Worm (Caenorhabditis elegans) whole organism, mixed stage, embryonic: ENCODE measurements around the gene snai-1.

Experiments used
- drap-1 ChIP-seq: fragments of 200-800 bp; sonication (Bioruptor generic); optimal IDR thresholded peaks from 3 replicates; lab custom pipeline; 2018; ENCODE audit warnings: mild to moderate bottlenecking, missing genetic modification characterization, missing compliant biosample characterization
- ham-2 ChIP-seq: fragments of 200-800 bp; sonication (Bioruptor generic); optimal IDR thresholded peaks from 2 replicates; lab custom pipeline; 2018; ENCODE audit warnings: mild to moderate bottlenecking, missing genetic modification characterization, missing compliant biosample characterization
- lsy-2 ChIP-seq: fragments of 150-350 bp; optimal IDR thresholded peaks from 2 replicates; lab custom pipeline; 2014; ENCODE audit warnings: missing biosample characterization, missing genetic modification characterization
- mep-1 ChIP-seq: fragments of 150-350 bp; optimal IDR thresholded peaks from 2 replicates; lab custom pipeline; 2017; ENCODE audit warnings: missing biosample characterization, missing genetic modification reagents, missing genetic modification characterization, inconsistent platforms
- nhr-12 ChIP-seq: fragments of 150-350 bp; optimal IDR thresholded peaks from 2 replicates; lab custom pipeline; 2014; ENCODE audit warnings: missing biosample characterization, missing genetic modification characterization
- nhr-237 ChIP-seq: fragments of 150-350 bp; optimal IDR thresholded peaks from 2 replicates; lab custom pipeline; 2014; ENCODE audit warnings: missing biosample characterization, missing genetic modification characterization
- nhr-76 ChIP-seq: sonication (generic microtip); optimal IDR thresholded peaks from 2 replicates; lab custom pipeline; 2017; ENCODE audit warnings: missing biosample characterization, missing genetic modification characterization
- snpc-4 ChIP-seq: fragments of 150-350 bp; optimal IDR thresholded peaks from 2 replicates; lab custom pipeline; 2014; ENCODE audit warnings: missing biosample characterization, missing genetic modification characterization
- tbx-8 ChIP-seq: fragments of 200-800 bp; sonication (Bioruptor generic); optimal IDR thresholded peaks from 2 replicates; lab custom pipeline; 2018; ENCODE audit warnings: mild to moderate bottlenecking, missing genetic modification characterization, moderate library complexity, missing compliant biosample characterization
- unc-62 ChIP-seq: fragments of 150-350 bp; optimal IDR thresholded peaks from 2 replicates; lab custom pipeline; 2014; ENCODE audit warnings: missing biosample characterization, missing genetic modification reagents, missing genetic modification characterization

DNA sequence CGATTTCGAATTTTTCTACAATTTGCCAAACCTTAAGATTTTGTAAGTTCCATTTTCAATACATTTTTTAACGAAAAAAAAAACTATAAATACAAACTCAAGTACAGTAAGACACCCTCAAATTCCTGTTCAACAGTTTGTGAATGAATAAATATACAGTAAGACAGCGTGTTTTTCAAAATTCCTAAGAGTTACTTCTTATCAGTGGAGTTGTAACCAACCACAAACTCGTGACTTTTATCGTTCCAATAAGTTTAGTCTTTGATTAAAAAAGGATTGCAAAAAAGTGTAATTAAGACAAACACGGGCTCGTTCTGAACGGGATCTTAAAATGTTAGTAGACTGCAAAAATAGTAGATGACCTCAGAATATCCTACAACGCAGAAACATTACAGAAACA lies 38.4 kb downstream of the snai-1 start:
- TF ChIP-seq nhr-12 (tag; lab: Kevin White, UChicago) (no peak), tbx-8 (no peak), snpc-4 (no peak), lsy-2 (tag; lab: Kevin White, UChicago) (no peak), ham-2 (GFP tag; lab: Kevin White, UChicago) (no peak), drap-1 (GFP tag; lab: Kevin White, UChicago) (no peak), unc-62 (GFP tag; lab: Kevin White, UChicago) (no peak), nhr-237 (tag; lab: Kevin White, UChicago) (no peak), mep-1 (no peak), nhr-76 (tag; lab: Kevin White, UChicago) (no peak)
